Fruit fly (Drosophila melanogaster) whole organism, embryonic: ENCODE measurements around the gene Srg3.

Experiments used
- CG4404 ChIP-seq: fragments of 200-800 bp; sonication (Bioruptor generic); IDR thresholded peaks from 2 replicates; pipeline ENCODE4 v1.3.6; 2022; ENCODE audit warnings: missing biosample characterization, missing genetic modification characterization
- CG4707 ChIP-seq: fragments of 200-800 bp; sonication (Bioruptor generic); optimal IDR thresholded peaks from 2 replicates; lab custom pipeline; 2018; ENCODE audit warnings: missing biosample characterization, mild to moderate bottlenecking, missing genetic modification characterization, moderate library complexity
- Eip74EF ChIP-seq, 2 experiments: fragments of 200-800 bp in 1 of 2; fragments of >200 bp in 1 of 2; sonication (Bioruptor generic) in 1 of 2; optimal IDR thresholded peaks; 2 replicates each; lab custom pipeline; 2017 to 2019; ENCODE audit warnings: missing biosample characterization in 2 of 2, missing genetic modification characterization in 2 of 2, mild to moderate bottlenecking in 1 of 2, moderate library complexity in 1 of 2
- chif ChIP-seq, 2 experiments: fragments of 200-800 bp; sonication (Bioruptor generic); optimal IDR thresholded peaks; 3 replicates each; lab custom pipeline; 2016; ENCODE audit warnings: missing biosample characterization in 2 of 2, missing genetic modification characterization in 2 of 2
- dimm ChIP-seq: fragments of 200-800 bp; sonication (Bioruptor generic); IDR thresholded peaks from 2 replicates; pipeline ENCODE4 v1.3.6; 2022; ENCODE audit warnings: missing biosample characterization, missing genetic modification characterization
- grau ChIP-seq: fragments of 200-800 bp; optimal IDR thresholded peaks from 3 replicates; lab custom pipeline; 2019; ENCODE audit warnings: missing biosample characterization, mild to moderate bottlenecking, missing genetic modification characterization, moderate library complexity
- hkb ChIP-seq, 2 experiments: fragments of 200-800 bp in 1 of 2; fragments of >200 bp in 1 of 2; sonication (Bioruptor generic) in 1 of 2; IDR thresholded peaks in 1 of 2; optimal IDR thresholded peaks in 1 of 2; 2 replicates each; pipeline versions ENCODE4 v1.3.6 to Lab custom; 2017 to 2022; ENCODE audit warnings: missing biosample characterization in 1 of 2, missing genetic modification characterization in 1 of 2
- scrt ChIP-seq: fragments of 200-800 bp; sonication (Bioruptor generic); optimal IDR thresholded peaks from 2 replicates; lab custom pipeline; 2018; ENCODE audit warnings: missing biosample characterization, mild to moderate bottlenecking, missing genetic modification characterization, moderate library complexity
- sr ChIP-seq: fragments of 200-800 bp; sonication (Bioruptor generic); IDR thresholded peaks from 3 replicates; pipeline ENCODE4 v1.3.6; 2022; ENCODE audit warnings: missing biosample characterization, missing genetic modification characterization
- usp ChIP-seq: fragments of >200 bp; optimal IDR thresholded peaks from 2 replicates; lab custom pipeline; 2017; ENCODE audit warnings: missing biosample characterization, missing genetic modification characterization

DNA sequence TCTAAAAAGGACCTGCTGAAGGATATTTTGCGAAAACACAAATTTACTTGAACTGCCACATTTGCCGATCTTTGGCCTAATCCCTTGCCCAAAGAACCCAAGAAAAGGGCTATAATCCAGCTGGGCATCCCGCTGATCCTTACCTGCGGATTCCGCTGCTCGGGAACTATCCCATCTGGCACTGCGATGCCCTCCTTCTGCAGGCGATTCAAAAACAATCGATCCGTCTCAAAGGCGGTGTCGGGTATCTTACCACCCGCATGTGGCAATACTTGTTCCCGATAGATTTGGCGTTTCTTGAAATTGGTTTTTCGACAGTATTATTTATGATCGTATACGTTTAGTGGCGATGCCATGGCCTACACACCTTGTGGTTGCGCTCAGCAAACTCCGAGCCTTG, 48.3 kb downstream of the Srg3 start:
- TF ChIP-seq CG4404 (GFP tag; lab: Robert Waterston, UW) (no peak), scrt (no peak), CG4707 (GFP tag; lab: Kevin White, UChicago) (no peak), dimm (GFP tag; lab: Robert Waterston, UW) (no peak), sr (GFP tag; lab: Robert Waterston, UW) (no peak), chif (GFP tag; optimal IDR thresholded peaks at IDR 0.05; lab: Kevin White, UChicago) (no peak), Eip74EF (GFP tag; optimal IDR thresholded peaks at IDR 0.05; lab: Kevin White, UChicago) (no peak), usp (no peak), grau (tag; lab: Kevin White, UChicago) (no peak), hkb (optimal IDR thresholded peaks at IDR 0.05; lab: Kevin White, UChicago) (no peak), hkb (GFP tag; IDR thresholded peaks at IDR 0.05; lab: Robert Waterston, UW) (no peak)
